Worm (Caenorhabditis elegans): ENCODE results near the gene srw-103.

- no peak for TF ChIP-seq snpc-4 (tag; optimal IDR thresholded peaks at IDR 0.05)
- TF ChIP-seq egl-27 (tag; optimal IDR thresholded peaks at IDR 0.05) = no peak
- TF ChIP-seq nhr-28 (tag; optimal IDR thresholded peaks at IDR 0.05) = no peak
- TF ChIP-seq ama-1 (optimal IDR thresholded peaks at IDR 0.05) = no peak
- TF ChIP-seq nhr-237 (tag; optimal IDR thresholded peaks at IDR 0.05) = no peak
- no peak for TF ChIP-seq rbr-2 (tag; optimal IDR thresholded peaks at IDR 0.05)
- no peak for TF ChIP-seq snpc-1.2 (GFP tag; IDR thresholded peaks at IDR 0.05)
- TF ChIP-seq nhr-48 (tag; optimal IDR thresholded peaks at IDR 0.05) = no peak
Measured at ce11 chrV:1756099-1756498, 39.1 kb downstream of the srw-103 start.
